Fruit fly (Drosophila melanogaster) whole organism, embryonic: ENCODE results near the gene CG12194.

ENCODE experiments used
- Adf1 ChIP-seq: fragments of 200-800 bp; sonication (Bioruptor generic); IDR thresholded peaks from 2 replicates; pipeline ENCODE4 v1.3.6; 2022; ENCODE audit warnings: missing biosample characterization, missing genetic modification characterization
- Antp ChIP-seq: fragments of 200-800 bp; sonication (Bioruptor generic); optimal IDR thresholded peaks from 3 replicates; lab custom pipeline; 2016; ENCODE audit warnings: missing biosample characterization, missing genetic modification characterization
- B-H1 ChIP-seq: fragments of 200-800 bp; sonication (Bioruptor generic); IDR thresholded peaks from 3 replicates; pipeline ENCODE4 v1.3.6; 2022; ENCODE audit warnings: missing biosample characterization, missing genetic modification characterization
- Bdp1 ChIP-seq: fragments of 200-800 bp; sonication (Bioruptor generic); optimal IDR thresholded peaks from 3 replicates; lab custom pipeline; 2016; ENCODE audit warnings: missing biosample characterization, missing genetic modification characterization
- C15 ChIP-seq: fragments of 200-800 bp; sonication (Bioruptor generic); IDR thresholded peaks from 3 replicates; pipeline ENCODE4 v1.3.6; 2022; ENCODE audit warnings: missing biosample characterization, missing genetic modification characterization
- CG10147 ChIP-seq: fragments of 200-800 bp; sonication (Bioruptor generic); optimal IDR thresholded peaks from 2 replicates; lab custom pipeline; 2019; ENCODE audit warnings: missing biosample characterization, mild to moderate bottlenecking, missing genetic modification characterization, moderate library complexity
- CG11085 ChIP-seq: fragments of 200-800 bp; sonication (Bioruptor generic); IDR thresholded peaks from 2 replicates; pipeline ENCODE4 v1.3.6; 2022; ENCODE audit warnings: missing biosample characterization, missing genetic modification characterization
- CG1233 ChIP-seq: fragments of 200-800 bp; sonication (Bioruptor generic); optimal IDR thresholded peaks from 4 replicates; lab custom pipeline; 2018; ENCODE audit warnings: missing biosample characterization, mild to moderate bottlenecking, missing genetic modification characterization
- CG14441 ChIP-seq: fragments of 200-800 bp; sonication (Bioruptor generic); IDR thresholded peaks from 2 replicates; pipeline ENCODE4 v1.3.6; 2022; ENCODE audit warnings: missing biosample characterization, missing genetic modification characterization
- CG1529 ChIP-seq: fragments of 200-800 bp; sonication (Bioruptor generic); optimal IDR thresholded peaks from 3 replicates; lab custom pipeline; 2018; ENCODE audit warnings: missing biosample characterization, missing genetic modification characterization
- CG15479 ChIP-seq: fragments of 200-800 bp; sonication (Bioruptor generic); optimal IDR thresholded peaks from 3 replicates; lab custom pipeline; 2019; ENCODE audit warnings: missing biosample characterization, mild to moderate bottlenecking, missing genetic modification characterization, moderate library complexity
- CG31365 ChIP-seq: fragments of 200-800 bp; sonication (Bioruptor generic); optimal IDR thresholded peaks from 2 replicates; lab custom pipeline; 2018; ENCODE audit warnings: missing biosample characterization, mild to moderate bottlenecking, missing genetic modification characterization
- CG32772 ChIP-seq: fragments of 200-800 bp; sonication (Bioruptor generic); IDR thresholded peaks from 2 replicates; pipeline ENCODE4 v1.3.6; 2022; ENCODE audit warnings: missing biosample characterization, missing genetic modification characterization
- CG33557 ChIP-seq: fragments of 200-800 bp; sonication (Bioruptor generic); optimal IDR thresholded peaks from 2 replicates; lab custom pipeline; 2019; ENCODE audit warnings: missing biosample characterization, mild to moderate bottlenecking, missing genetic modification characterization, moderate library complexity
- CG3407 ChIP-seq: fragments of 200-800 bp; sonication (Bioruptor generic); optimal IDR thresholded peaks from 2 replicates; lab custom pipeline; 2018; ENCODE audit warnings: missing biosample characterization, mild to moderate bottlenecking, missing genetic modification characterization
- CG4404 ChIP-seq: fragments of 200-800 bp; sonication (Bioruptor generic); IDR thresholded peaks from 2 replicates; pipeline ENCODE4 v1.3.6; 2022; ENCODE audit warnings: missing biosample characterization, missing genetic modification characterization
- CG4730 ChIP-seq: fragments of 200-800 bp; sonication (Bioruptor generic); IDR thresholded peaks from 2 replicates; pipeline ENCODE4 v1.3.6; 2022; ENCODE audit warnings: missing biosample characterization, missing genetic modification characterization
- CG4854 ChIP-seq: fragments of 200-800 bp; sonication (Bioruptor generic); optimal IDR thresholded peaks from 2 replicates; lab custom pipeline; 2016; ENCODE audit warnings: missing biosample characterization, missing genetic modification characterization, inconsistent platforms
- CG6813 ChIP-seq: fragments of 200-800 bp; sonication (Bioruptor generic); optimal IDR thresholded peaks from 2 replicates; lab custom pipeline; 2017; ENCODE audit warnings: missing biosample characterization, missing genetic modification characterization, mild to moderate bottlenecking, moderate library complexity, missing genetic modification reagents
- CG6854 ChIP-seq: fragments of 200-800 bp; sonication (Bioruptor generic); optimal IDR thresholded peaks from 3 replicates; lab custom pipeline; 2017; ENCODE audit warnings: missing biosample characterization, mild to moderate bottlenecking, missing genetic modification characterization
- CG8359 ChIP-seq: fragments of 200-800 bp; sonication (Bioruptor generic); optimal IDR thresholded peaks from 2 replicates; lab custom pipeline; 2017; ENCODE audit warnings: missing biosample characterization, mild to moderate bottlenecking, missing genetic modification characterization, borderline replicate concordance
- CG9932 ChIP-seq: fragments of 200-800 bp; sonication (Bioruptor generic); IDR thresholded peaks from 2 replicates; pipeline ENCODE4 v1.3.6; 2022; ENCODE audit warnings: missing biosample characterization, missing genetic modification characterization
- D19B ChIP-seq: fragments of 200-800 bp; sonication (Bioruptor generic); optimal IDR thresholded peaks from 2 replicates; lab custom pipeline; 2017; ENCODE audit warnings: missing biosample characterization, mild to moderate bottlenecking, missing genetic modification characterization
- Drgx ChIP-seq: fragments of 200-800 bp; sonication (Bioruptor generic); IDR thresholded peaks from 2 replicates; pipeline ENCODE4 v1.3.6; 2022; ENCODE audit warnings: missing biosample characterization, missing genetic modification characterization
- E2f1 ChIP-seq: fragments of 200-800 bp; sonication (Bioruptor generic); IDR thresholded peaks from 2 replicates; pipeline ENCODE4 v1.3.6; 2022; ENCODE audit warnings: missing biosample characterization, missing genetic modification characterization
- Gsc ChIP-seq: fragments of 200-800 bp; sonication (Bioruptor generic); IDR thresholded peaks from 2 replicates; pipeline ENCODE4 v1.3.6; 2022; ENCODE audit warnings: missing biosample characterization, missing genetic modification characterization
- Hey ChIP-seq: fragments of 200-800 bp; sonication (Bioruptor generic); optimal IDR thresholded peaks from 3 replicates; lab custom pipeline; 2018; ENCODE audit warnings: missing biosample characterization, mild to moderate bottlenecking, missing genetic modification characterization
- Meics ChIP-seq: fragments of 200-800 bp; sonication (Bioruptor generic); optimal IDR thresholded peaks from 2 replicates; lab custom pipeline; 2017; ENCODE audit warnings: missing biosample characterization, mild to moderate bottlenecking, missing genetic modification characterization
- Oli ChIP-seq: fragments of 200-800 bp; sonication (Bioruptor generic); optimal IDR thresholded peaks from 2 replicates; lab custom pipeline; 2018; ENCODE audit warnings: missing biosample characterization, mild to moderate bottlenecking, missing genetic modification characterization, moderate library complexity
- Optix ChIP-seq: fragments of 200-800 bp; sonication (Bioruptor generic); IDR thresholded peaks from 3 replicates; pipeline ENCODE4 v1.3.6; 2022; ENCODE audit warnings: missing biosample characterization, missing genetic modification characterization
- PHDP ChIP-seq: fragments of 200-800 bp; sonication (Bioruptor generic); optimal IDR thresholded peaks from 3 replicates; lab custom pipeline; 2018; ENCODE audit warnings: missing biosample characterization, mild to moderate bottlenecking, missing genetic modification characterization, moderate library complexity
- Scr ChIP-seq: fragments of 200-800 bp; sonication (Bioruptor generic); IDR thresholded peaks from 2 replicates; pipeline ENCODE4 v1.3.6; 2022; ENCODE audit warnings: missing biosample characterization, missing genetic modification characterization; ENCODE audit not compliant: partially characterized antibody
- Sox100B ChIP-seq: fragments of 200-800 bp; sonication (Bioruptor generic); optimal IDR thresholded peaks from 3 replicates; lab custom pipeline; 2018; ENCODE audit warnings: missing biosample characterization, mild to moderate bottlenecking, missing genetic modification characterization
- Tbp ChIP-seq: fragments of >200 bp; optimal IDR thresholded peaks from 2 replicates; lab custom pipeline; 2018; ENCODE audit warnings: missing biosample characterization, missing genetic modification characterization
- Usf ChIP-seq: fragments of 200-800 bp; sonication (Bioruptor generic); optimal IDR thresholded peaks from 2 replicates; lab custom pipeline; 2017; ENCODE audit warnings: missing genotype, missing biosample characterization, missing genetic modification characterization
- ara ChIP-seq: fragments of 200-800 bp; sonication (Bioruptor generic); IDR thresholded peaks from 2 replicates; pipeline ENCODE4 v1.3.6; 2022; ENCODE audit warnings: missing biosample characterization, missing genetic modification characterization
- croc ChIP-seq: fragments of 200-800 bp; sonication (Bioruptor generic); conservative IDR thresholded peaks from 3 replicates; pipeline ENCODE4 v1.3.6; 2022; ENCODE audit warnings: missing biosample characterization, missing genetic modification characterization
- gsb ChIP-seq: fragments of 200-800 bp; sonication (Bioruptor generic); IDR thresholded peaks from 2 replicates; pipeline ENCODE4 v1.3.6; 2022; ENCODE audit warnings: missing biosample characterization, missing genetic modification characterization
- kah ChIP-seq: fragments of 200-800 bp; sonication (Bioruptor generic); optimal IDR thresholded peaks from 2 replicates; lab custom pipeline; 2018; ENCODE audit warnings: missing biosample characterization, mild to moderate bottlenecking, missing genetic modification characterization
- luna ChIP-seq: fragments of 200-800 bp; sonication (Bioruptor generic); optimal IDR thresholded peaks from 2 replicates; lab custom pipeline; 2016; ENCODE audit warnings: missing biosample characterization, missing genetic modification characterization
- mirr ChIP-seq: fragments of 200-800 bp; sonication (Bioruptor generic); optimal IDR thresholded peaks from 3 replicates; lab custom pipeline; 2018; ENCODE audit warnings: missing biosample characterization, mild to moderate bottlenecking, missing genetic modification characterization
- nerfin-1 ChIP-seq: fragments of 200-800 bp; sonication (Bioruptor generic); optimal IDR thresholded peaks from 3 replicates; lab custom pipeline; 2019; ENCODE audit warnings: missing biosample characterization, mild to moderate bottlenecking, missing genetic modification characterization, moderate library complexity
- prd ChIP-seq, 3 experiments: fragments of >200 bp in 2 of 3; fragments of 200-800 bp in 1 of 3; sonication (Bioruptor generic) in 1 of 3; optimal IDR thresholded peaks in 2 of 3; IDR thresholded peaks in 1 of 3; 2 replicates in 2 of 3; 3 replicates in 1 of 3; pipeline versions ENCODE4 v1.3.6 to Lab custom; 2017 to 2022; ENCODE audit warnings: missing biosample characterization in 1 of 3, missing genetic modification characterization in 1 of 3
- row ChIP-seq: fragments of 200-800 bp; sonication (Bioruptor generic); IDR thresholded peaks from 3 replicates; pipeline ENCODE4 v1.3.6; 2022; ENCODE audit warnings: missing biosample characterization, missing genetic modification characterization
- sd ChIP-seq: fragments of 200-800 bp; sonication (Bioruptor generic); optimal IDR thresholded peaks from 3 replicates; lab custom pipeline; 2018; ENCODE audit warnings: missing biosample characterization, mild to moderate bottlenecking, missing genetic modification characterization, moderate library complexity
- seq ChIP-seq: fragments of 200-800 bp; sonication (Bioruptor generic); IDR thresholded peaks from 2 replicates; pipeline ENCODE4 v1.3.6; 2022; ENCODE audit warnings: missing biosample characterization, missing genetic modification characterization
- tll ChIP-seq, 2 experiments: fragments of 200-800 bp in 1 of 2; fragments of >200 bp in 1 of 2; sonication (Bioruptor generic) in 1 of 2; optimal IDR thresholded peaks; 2 replicates each; lab custom pipeline; 2017 to 2019; ENCODE audit warnings: missing biosample characterization in 2 of 2, missing genetic modification characterization in 2 of 2, mild to moderate bottlenecking in 1 of 2, moderate library complexity in 1 of 2
- trh ChIP-seq: fragments of 200-800 bp; sonication (Bioruptor generic); optimal IDR thresholded peaks from 2 replicates; lab custom pipeline; 2016; ENCODE audit warnings: missing biosample characterization, missing genetic modification characterization
- zfh2 ChIP-seq: fragments of 200-800 bp; sonication (Bioruptor generic); optimal IDR thresholded peaks from 2 replicates; lab custom pipeline; 2016; ENCODE audit warnings: missing biosample characterization, missing genetic modification characterization

Gene CG12194

DNA sequence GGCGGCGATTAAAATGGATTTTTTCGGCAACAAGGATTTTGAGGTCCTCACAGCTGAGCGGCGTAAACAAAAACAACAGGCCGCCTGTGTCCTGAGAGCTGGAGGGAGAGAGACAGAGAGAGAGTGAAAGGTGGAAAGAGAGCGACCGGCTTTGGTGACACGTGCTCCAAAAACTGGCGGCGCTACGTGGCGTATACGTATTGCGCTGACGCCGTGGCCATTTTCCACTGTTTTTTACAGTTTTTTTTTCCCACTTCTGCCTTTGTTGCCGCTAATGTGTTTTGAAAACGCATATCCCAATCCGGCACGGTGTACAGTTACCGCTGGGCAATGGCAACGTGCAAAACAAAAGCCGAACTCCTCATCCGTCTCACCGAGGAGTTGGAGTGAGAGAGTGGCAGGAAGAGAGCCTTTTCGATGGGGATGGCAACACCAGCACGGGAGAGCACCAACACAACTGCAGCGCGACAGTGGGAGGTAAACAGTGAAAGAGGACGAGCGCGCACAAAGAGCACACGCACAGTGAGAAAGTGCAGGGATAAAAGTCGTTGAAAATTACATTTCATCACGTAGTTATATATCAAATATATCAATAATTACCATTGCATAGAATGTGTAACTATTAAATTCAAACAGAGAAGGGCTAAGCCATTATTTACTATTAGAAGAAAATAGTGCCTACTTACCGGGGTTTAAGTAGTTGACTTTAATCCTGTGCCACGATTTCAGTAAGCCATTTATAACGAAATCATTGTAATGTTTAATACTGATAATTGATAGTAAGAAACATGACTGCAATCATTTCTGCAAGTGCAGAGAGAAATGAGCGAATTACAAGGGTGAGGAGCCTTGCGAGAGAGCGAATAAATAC, 17.5 kb upstream of the CG12194 start (continued):
- TF ChIP-seq trh (GFP tag; lab: Kevin White, UChicago) (no peak), D19B (GFP tag; lab: Kevin White, UChicago) (no peak), C15 (GFP tag; lab: Robert Waterston, UW) (no peak), mirr (GFP tag; lab: Kevin White, UChicago) (no peak), CG1233 (GFP tag; lab: Kevin White, UChicago) (peak; percentile 57), Antp (GFP tag; lab: Kevin White, UChicago) (no peak), kah (GFP tag; lab: Kevin White, UChicago) (no peak), luna (GFP tag; lab: Kevin White, UChicago) (no peak), CG6854 (GFP tag; lab: Kevin White, UChicago) (no peak), ara (GFP tag; lab: Robert Waterston, UW) (no peak; the same call in 1 of the 2 replicates), Oli (peak; percentile 57), CG32772 (GFP tag; lab: Robert Waterston, UW) (peak; percentile 38), tll (GFP tag; optimal IDR thresholded peaks at IDR 0.05; lab: Kevin White, UChicago) (peak; percentile 34 to 60), CG10147 (GFP tag; lab: Kevin White, UChicago) (peak; percentile 13), E2f1 (GFP tag; lab: Robert Waterston, UW) (peak; percentile 44), row (GFP tag; lab: Robert Waterston, UW) (peak; percentile 75; the same call in 2 of the 3 replicates), Hey (no peak), B-H1 (GFP tag; lab: Robert Waterston, UW) (peak; percentile 10; the same call in 1 of the 3 replicates), gsb (GFP tag; lab: Robert Waterston, UW) (no peak), CG4730 (GFP tag; lab: Robert Waterston, UW) (no peak), Usf (GFP tag; lab: Kevin White, UChicago) (peak; percentile 29), CG31365 (tag; lab: Kevin White, UChicago) (no peak), Drgx (GFP tag; lab: Robert Waterston, UW) (no peak), CG14441 (peak; percentile 18; the same call in 1 of the 2 replicates), prd (optimal IDR thresholded peaks at IDR 0.05; lab: Kevin White, UChicago) (no peak), prd (GFP tag; IDR thresholded peaks at IDR 0.05; lab: Robert Waterston, UW) (peak; percentile 77), CG8359 (peak; percentile 0), Gsc (no peak), sd (tag; lab: Kevin White, UChicago) (no peak), seq (GFP tag; lab: Robert Waterston, UW) (peak; percentile 6; the same call in 1 of the 2 replicates), CG6813 (GFP tag; lab: Kevin White, UChicago) (peak; percentile 44), CG4404 (peak; percentile 25), nerfin-1 (tag; lab: Kevin White, UChicago) (peak; percentile 32), CG1529 (no peak), CG4854 (GFP tag; lab: Kevin White, UChicago) (no peak)

DNA sequence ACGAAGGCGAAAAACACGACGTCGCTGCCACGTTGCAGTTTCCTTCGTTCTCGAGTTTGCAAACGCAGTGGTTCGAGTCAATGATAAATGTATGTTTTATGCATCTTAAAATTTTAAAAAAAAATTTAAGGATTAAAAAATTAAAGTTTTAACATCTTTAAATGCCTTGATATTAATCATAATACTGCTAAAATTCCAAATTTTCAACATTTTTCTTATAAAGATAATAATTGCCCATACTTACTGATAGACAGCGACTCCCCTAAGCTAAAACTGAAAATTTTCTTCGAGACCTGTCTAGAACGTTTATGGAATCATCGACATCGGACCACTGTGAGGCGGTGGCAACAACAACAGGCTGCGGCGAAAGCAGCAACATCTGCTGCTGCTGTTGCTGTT, 16.8 kb upstream of the CG12194 start:
- TF ChIP-seq Adf1 (peak; percentile 40), Scr (GFP tag; lab: Robert Waterston, UW) (no peak), CG4854 (GFP tag; lab: Kevin White, UChicago) (peak; percentile 41), Sox100B (GFP tag; lab: Kevin White, UChicago) (peak; percentile 76), zfh2 (GFP tag; lab: Kevin White, UChicago) (peak; percentile 41), Tbp (no peak), Bdp1 (GFP tag; lab: Kevin White, UChicago) (no peak), CG11085 (peak; percentile 80), CG3407 (peak; percentile 26), CG15479 (peak; percentile 34), Meics (GFP tag; lab: Kevin White, UChicago) (peak; percentile 85), Optix (peak; percentile 55; the same call in 1 of the 3 replicates), CG33557 (GFP tag; lab: Kevin White, UChicago) (no peak), PHDP (tag; lab: Kevin White, UChicago) (peak; percentile 75), CG9932 (GFP tag; lab: Robert Waterston, UW) (peak; percentile 73), croc (GFP tag; lab: Robert Waterston, UW) (peak; percentile 37; the same call in 2 of the 3 replicates)
